Worm (Caenorhabditis elegans) whole organism, L3 larva: ENCODE results near the gene C50F7.6.

Experiments
- aly-2 ChIP-seq: fragments of 150-350 bp; optimal IDR thresholded peaks from 2 replicates; lab custom pipeline; 2014; ENCODE audit warnings: missing biosample characterization, missing genetic modification characterization
- ceh-9 ChIP-seq: sonication (generic microtip); optimal IDR thresholded peaks from 2 replicates; lab custom pipeline; 2018; ENCODE audit warnings: missing biosample characterization, missing genetic modification characterization
- elt-1 ChIP-seq: fragments of 150-350 bp; optimal IDR thresholded peaks from 2 replicates; lab custom pipeline; 2014; ENCODE audit warnings: missing biosample characterization, missing genetic modification characterization
- fkh-2 ChIP-seq: fragments of 150-350 bp; optimal IDR thresholded peaks from 2 replicates; lab custom pipeline; 2014; ENCODE audit warnings: missing biosample characterization, missing genetic modification reagents, missing genetic modification characterization
- fos-1 ChIP-seq: fragments of 150-350 bp; optimal IDR thresholded peaks from 2 replicates; lab custom pipeline; 2014; ENCODE audit warnings: missing biosample characterization, missing genetic modification characterization
- nhr-25 ChIP-seq: sonication (generic microtip); optimal IDR thresholded peaks from 2 replicates; lab custom pipeline; 2017; ENCODE audit warnings: missing biosample characterization, missing genetic modification characterization
- nhr-28 ChIP-seq: fragments of 150-350 bp; optimal IDR thresholded peaks from 2 replicates; lab custom pipeline; 2014; ENCODE audit warnings: missing biosample characterization, missing genetic modification characterization
- nhr-43 ChIP-seq: sonication (generic microtip); optimal IDR thresholded peaks from 2 replicates; lab custom pipeline; 2016; ENCODE audit warnings: mild to moderate bottlenecking, missing genetic modification characterization, missing compliant biosample characterization; ENCODE audit not compliant: poor library complexity, severe bottlenecking
- nhr-76 ChIP-seq: fragments of 150-350 bp; sonication (generic microtip); optimal IDR thresholded peaks from 5 replicates; lab custom pipeline; 2014; ENCODE audit warnings: missing biosample characterization, missing genetic modification characterization
- nhr-77 ChIP-seq: fragments of 150-350 bp; optimal IDR thresholded peaks from 2 replicates; lab custom pipeline; 2014; ENCODE audit warnings: missing biosample characterization, missing genetic modification characterization
- snpc-4 ChIP-seq: fragments of 150-350 bp; optimal IDR thresholded peaks from 2 replicates; lab custom pipeline; 2014; ENCODE audit warnings: missing biosample characterization, missing genetic modification characterization

DNA sequence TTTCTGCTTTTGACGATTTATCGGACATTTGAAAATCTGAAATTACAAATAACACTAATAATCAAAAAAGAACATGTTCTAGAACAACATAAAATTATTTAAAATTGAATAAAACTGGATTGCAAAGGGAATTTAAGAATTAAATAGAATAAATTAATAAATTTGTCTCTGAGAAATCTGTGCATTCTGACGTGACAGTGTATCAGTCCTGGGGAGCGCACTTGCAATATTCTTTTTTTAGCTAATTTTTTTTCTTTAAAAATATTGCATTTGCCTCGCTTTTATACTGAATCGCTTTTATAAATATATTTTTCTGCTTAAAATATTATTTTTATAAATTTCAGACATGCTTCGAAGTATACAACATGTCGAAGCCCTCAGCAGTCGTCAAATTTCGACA, 13.3 kb downstream of the C50F7.6 start, which contains the start of the genes mrpl-1, emc-6 and mrps-24:
- TF ChIP-seq nhr-43 (tag; lab: Kevin White, UChicago) = no peak
- no peak for TF ChIP-seq fos-1
- TF ChIP-seq nhr-28 = no peak
- no peak for TF ChIP-seq nhr-25 (tag; lab: Kevin White, UChicago)
- TF ChIP-seq nhr-77 (tag; lab: Kevin White, UChicago) = no peak
- no peak for TF ChIP-seq ceh-9
- TF ChIP-seq fkh-2 (tag; lab: Kevin White, UChicago) = no peak
- TF ChIP-seq snpc-4 = peak; percentile 67
- no peak for TF ChIP-seq nhr-76 (tag; lab: Kevin White, UChicago)
- no peak for TF ChIP-seq elt-1 (tag; lab: Kevin White, UChicago)
- no peak for TF ChIP-seq aly-2 (tag; lab: Kevin White, UChicago)
